Worm (Caenorhabditis elegans) whole organism, L2 larva: Measurements from ENCODE around the gene nhr-28.

Experiments used
- C34F6.9 ChIP-seq: fragments of 150-350 bp; optimal IDR thresholded peaks from 2 replicates; lab custom pipeline; 2014; ENCODE audit warnings: missing biosample characterization, missing genetic modification characterization
- F13H6.1 ChIP-seq: sonication (generic microtip); optimal IDR thresholded peaks from 2 replicates; lab custom pipeline; 2016; ENCODE audit warnings: missing genetic modification characterization, missing compliant biosample characterization
- R02D3.7 ChIP-seq: fragments of 150-350 bp; optimal IDR thresholded peaks from 2 replicates; lab custom pipeline; 2014; ENCODE audit warnings: missing biosample characterization, missing genetic modification characterization
- Y55F3AM.14 ChIP-seq: fragments of 200-800 bp; sonication (Bioruptor generic); optimal IDR thresholded peaks from 2 replicates; lab custom pipeline; 2018; ENCODE audit warnings: mild to moderate bottlenecking, missing genetic modification characterization, missing compliant biosample characterization
- ZK546.5 ChIP-seq: sonication (generic microtip); optimal IDR thresholded peaks from 2 replicates; lab custom pipeline; 2017; ENCODE audit warnings: missing biosample characterization, missing genetic modification characterization
- ama-1 ChIP-seq: fragments of 150-350 bp; optimal IDR thresholded peaks from 2 replicates; lab custom pipeline; 2018; ENCODE audit warnings: inconsistent platforms
- ceh-16 ChIP-seq: fragments of 150-350 bp; optimal IDR thresholded peaks from 2 replicates; lab custom pipeline; 2014; ENCODE audit warnings: missing biosample characterization, missing genetic modification characterization
- crh-2 ChIP-seq: sonication (generic microtip); optimal IDR thresholded peaks from 2 replicates; lab custom pipeline; 2017; ENCODE audit warnings: missing biosample characterization, missing genetic modification characterization
- dmd-4 ChIP-seq: sonication (generic microtip); optimal IDR thresholded peaks from 2 replicates; lab custom pipeline; 2017; ENCODE audit warnings: missing biosample characterization, missing genetic modification characterization
- elt-1 ChIP-seq: fragments of 150-350 bp; optimal IDR thresholded peaks from 2 replicates; lab custom pipeline; 2014; ENCODE audit warnings: missing biosample characterization, missing genetic modification characterization
- fos-1 ChIP-seq: fragments of 150-350 bp; optimal IDR thresholded peaks from 2 replicates; lab custom pipeline; 2014; ENCODE audit warnings: missing biosample characterization, missing genetic modification characterization
- gmeb-1 ChIP-seq: fragments of 150-350 bp; optimal IDR thresholded peaks from 2 replicates; lab custom pipeline; 2014; ENCODE audit warnings: missing biosample characterization, missing genetic modification characterization
- lsy-2 ChIP-seq, 2 experiments: fragments of 150-350 bp in 1 of 2; sonication (generic microtip) in 1 of 2; optimal IDR thresholded peaks; 2 replicates each; lab custom pipeline; 2014 to 2017; ENCODE audit warnings: missing biosample characterization in 2 of 2, missing genetic modification characterization in 2 of 2
- mab-5 ChIP-seq: fragments of 150-350 bp; optimal IDR thresholded peaks from 2 replicates; lab custom pipeline; 2014; ENCODE audit warnings: missing biosample characterization, missing genetic modification characterization
- mbf-1 ChIP-seq: sonication (generic microtip); optimal IDR thresholded peaks from 2 replicates; lab custom pipeline; 2017; ENCODE audit warnings: missing biosample characterization, missing genetic modification characterization
- mdl-1 ChIP-seq, 2 experiments: fragments of 150-350 bp in 1 of 2; sonication (generic microtip) in 1 of 2; optimal IDR thresholded peaks; 2 replicates each; lab custom pipeline; 2017; ENCODE audit warnings: missing biosample characterization in 2 of 2, missing genetic modification characterization in 2 of 2
- nhr-11 ChIP-seq: fragments of 150-350 bp; optimal IDR thresholded peaks from 2 replicates; lab custom pipeline; 2014; ENCODE audit warnings: missing biosample characterization, missing genetic modification characterization
- nhr-12 ChIP-seq: fragments of 150-350 bp; optimal IDR thresholded peaks from 2 replicates; lab custom pipeline; 2014; ENCODE audit warnings: missing biosample characterization, missing genetic modification characterization
- nhr-129 ChIP-seq: fragments of 150-350 bp; optimal IDR thresholded peaks from 2 replicates; lab custom pipeline; 2014; ENCODE audit warnings: missing biosample characterization, missing genetic modification characterization
- nhr-21 ChIP-seq: fragments of 150-350 bp; optimal IDR thresholded peaks from 2 replicates; lab custom pipeline; 2014; ENCODE audit warnings: missing biosample characterization, missing genetic modification characterization
- nhr-23 ChIP-seq: fragments of 150-350 bp; optimal IDR thresholded peaks from 2 replicates; lab custom pipeline; 2014; ENCODE audit warnings: missing biosample characterization, missing genetic modification reagents, missing genetic modification characterization
- nhr-237 ChIP-seq: fragments of 150-350 bp; optimal IDR thresholded peaks from 2 replicates; lab custom pipeline; 2014; ENCODE audit warnings: missing biosample characterization, missing genetic modification characterization
- nhr-25 ChIP-seq: fragments of 150-350 bp; sonication (generic microtip); optimal IDR thresholded peaks from 3 replicates; lab custom pipeline; 2014; ENCODE audit warnings: missing biosample characterization, missing genetic modification characterization
- nhr-6 ChIP-seq: fragments of 150-350 bp; optimal IDR thresholded peaks from 2 replicates; lab custom pipeline; 2014; ENCODE audit warnings: missing biosample characterization, missing genetic modification characterization
- sem-4 ChIP-seq: fragments of 150-350 bp; optimal IDR thresholded peaks from 2 replicates; lab custom pipeline; 2014; ENCODE audit warnings: missing biosample characterization, missing genetic modification reagents, missing genetic modification characterization
- skn-1 ChIP-seq: sonication (generic microtip); optimal IDR thresholded peaks from 2 replicates; lab custom pipeline; 2017; ENCODE audit warnings: missing biosample characterization, missing genetic modification characterization
- sma-3 ChIP-seq: sonication (generic microtip); optimal IDR thresholded peaks from 2 replicates; lab custom pipeline; 2016; ENCODE audit warnings: missing genetic modification reagents, missing genetic modification characterization, missing compliant biosample characterization
- sma-9 ChIP-seq, 2 experiments: fragments of 150-350 bp in 1 of 2; sonication (generic microtip) in 1 of 2; optimal IDR thresholded peaks; 2 replicates each; lab custom pipeline; 2014 to 2016; ENCODE audit warnings: missing genetic modification characterization in 2 of 2, mild to moderate bottlenecking in 1 of 2, missing biosample characterization in 1 of 2, missing compliant biosample characterization in 1 of 2, missing genetic modification reagents in 1 of 2, moderate library complexity in 1 of 2
- snpc-4 ChIP-seq: fragments of 150-350 bp; optimal IDR thresholded peaks from 2 replicates; lab custom pipeline; 2014; ENCODE audit warnings: missing biosample characterization, missing genetic modification characterization
- unc-39 ChIP-seq: fragments of 150-350 bp; optimal IDR thresholded peaks from 2 replicates; lab custom pipeline; 2014; ENCODE audit warnings: missing biosample characterization, missing genetic modification characterization
- unc-55 ChIP-seq: fragments of 150-350 bp; sonication (generic microtip); optimal IDR thresholded peaks from 3 replicates; lab custom pipeline; 2014; ENCODE audit warnings: missing biosample characterization, missing genetic modification reagents, missing genetic modification characterization
- unc-62 ChIP-seq: fragments of 150-350 bp; optimal IDR thresholded peaks from 2 replicates; lab custom pipeline; 2014; ENCODE audit warnings: missing biosample characterization, missing genetic modification reagents, missing genetic modification characterization
- zag-1 ChIP-seq: fragments of 150-350 bp; optimal IDR thresholded peaks from 2 replicates; lab custom pipeline; 2014; ENCODE audit warnings: missing biosample characterization, missing genetic modification characterization
- ztf-1 ChIP-seq: fragments of 200-800 bp; sonication (Bioruptor generic); conservative IDR thresholded peaks from 2 replicates; pipeline ENCODE4 v1.3.6; 2022; ENCODE audit warnings: missing genetic modification characterization, missing compliant biosample characterization
- ztf-11 ChIP-seq: sonication (generic microtip); optimal IDR thresholded peaks from 2 replicates; lab custom pipeline; 2017; ENCODE audit warnings: missing biosample characterization, missing genetic modification characterization
- ztf-4 ChIP-seq: fragments of 150-350 bp; optimal IDR thresholded peaks from 2 replicates; lab custom pipeline; 2014; ENCODE audit warnings: missing biosample characterization, missing genetic modification characterization

Gene nhr-28

DNA sequence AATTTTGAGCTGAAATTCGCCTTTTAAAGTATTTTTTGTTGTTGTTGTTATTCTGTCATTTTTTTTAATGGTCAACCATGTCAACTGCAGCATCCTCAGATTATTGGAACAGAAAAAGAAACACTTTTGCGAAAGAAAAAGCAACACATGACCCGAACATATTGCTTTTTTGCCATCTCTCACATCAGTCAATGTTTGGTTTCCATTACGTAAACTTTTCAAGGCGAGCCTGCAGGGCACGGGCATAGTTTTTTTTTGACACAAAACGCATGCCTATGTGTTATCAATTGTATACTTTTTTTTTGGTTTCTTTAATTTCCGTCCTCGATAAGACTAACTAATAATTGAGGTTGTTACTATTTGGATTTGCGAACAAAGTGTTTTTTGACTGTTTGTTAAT, 17.4 kb upstream of the nhr-28 start:
- no peak for TF ChIP-seq F13H6.1 (tag; lab: Kevin White, UChicago)
- TF ChIP-seq fos-1 (tag; lab: Kevin White, UChicago) = peak; percentile 39

DNA sequence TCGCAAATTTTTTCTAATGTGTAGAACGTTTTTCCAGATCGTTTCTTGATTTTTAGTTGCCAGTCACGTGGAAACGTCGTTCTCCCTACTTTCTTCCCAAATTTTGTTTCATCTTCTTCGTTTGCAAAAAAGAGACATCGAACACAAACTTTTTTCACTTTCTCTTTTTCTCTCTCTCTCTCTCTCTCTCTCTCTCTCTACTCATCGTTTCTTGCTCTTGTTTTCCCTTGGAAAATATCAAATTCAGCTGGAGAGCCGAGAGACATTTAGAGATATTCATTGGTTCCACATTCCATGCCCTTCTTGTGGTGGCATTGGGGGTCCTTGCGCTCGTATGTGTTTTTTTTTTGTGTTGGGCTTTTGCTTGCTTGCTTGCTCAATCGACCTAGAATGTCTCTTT, 15.6 kb upstream of the nhr-28 start:
- TF ChIP-seq sma-9 (GFP tag; optimal IDR thresholded peaks at IDR 0.05; lab: Kevin White, UChicago) = peak; percentile 40
- no peak for TF ChIP-seq sma-9 (tag; optimal IDR thresholded peaks at IDR 0.05; lab: Kevin White, UChicago)
- peak; percentile 39 for TF ChIP-seq unc-55
- peak; percentile 57 for TF ChIP-seq C34F6.9 (tag; lab: Kevin White, UChicago)
- peak; percentile 20 for TF ChIP-seq zag-1 (tag; lab: Kevin White, UChicago)
- TF ChIP-seq ztf-1 = no peak
- no peak for TF ChIP-seq unc-62
- peak in 1 of 2 experiments; percentile 52 for TF ChIP-seq mdl-1 (tag; optimal IDR thresholded peaks at IDR 0.05; lab: Kevin White, UChicago)
- TF ChIP-seq nhr-6 = no peak
- TF ChIP-seq crh-2 (tag; lab: Kevin White, UChicago) = peak; percentile 25
- TF ChIP-seq lsy-2 (tag; optimal IDR thresholded peaks at IDR 0.05; lab: Kevin White, UChicago) = peak in 1 of 2 experiments; percentile 34
- TF ChIP-seq sma-3 = no peak
- TF ChIP-seq, all 48 proteins: peak for 7

DNA sequence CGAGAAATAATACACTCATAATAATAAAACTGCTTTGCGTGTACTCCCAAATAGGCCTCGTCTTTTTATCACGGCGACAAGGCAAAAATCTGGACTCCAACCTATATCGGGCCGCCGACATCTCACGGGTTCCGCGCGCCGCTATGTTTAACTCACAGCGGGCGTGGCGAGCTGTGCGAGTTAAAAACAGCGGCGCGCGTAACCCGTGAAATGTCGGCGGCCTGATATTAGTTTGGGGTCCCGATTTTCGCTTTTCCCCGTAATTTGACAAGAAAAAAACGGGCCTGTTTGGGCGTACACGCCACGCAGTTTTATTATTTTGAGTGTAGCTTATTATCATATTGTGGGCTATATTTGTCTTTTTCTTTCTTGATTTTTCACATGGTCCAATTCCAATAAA, 12.9 kb upstream of the nhr-28 start:
- peak; percentile 45 for TF ChIP-seq snpc-4 (tag; lab: Kevin White, UChicago)
- no peak for TF ChIP-seq ztf-1
- TF ChIP-seq Y55F3AM.14 (GFP tag; lab: Kevin White, UChicago) = no peak
- no peak for TF ChIP-seq nhr-237 (tag; lab: Kevin White, UChicago)

ce11 chrX:16342256-16342655, 12.5 kb upstream of the nhr-28 start:
- TF ChIP-seq unc-55 (peak; percentile 37), nhr-21 (no peak), sem-4 (tag; lab: Kevin White, UChicago) (no peak), nhr-25 (no peak), C34F6.9 (tag; lab: Kevin White, UChicago) (peak; percentile 17), sma-9 (GFP tag; optimal IDR thresholded peaks at IDR 0.05; lab: Kevin White, UChicago) (peak; percentile 13), sma-9 (tag; optimal IDR thresholded peaks at IDR 0.05; lab: Kevin White, UChicago) (no peak)

- no peak for TF ChIP-seq nhr-21
- no peak for TF ChIP-seq ztf-4 (tag; lab: Kevin White, UChicago)
- no peak for TF ChIP-seq gmeb-1 (tag; lab: Kevin White, UChicago)
- no peak for TF ChIP-seq ceh-16 (tag; lab: Kevin White, UChicago)
- no peak for TF ChIP-seq mdl-1 (tag; optimal IDR thresholded peaks at IDR 0.05; lab: Kevin White, UChicago)
- TF ChIP-seq sma-3 = no peak
- TF ChIP-seq unc-39 (tag; lab: Kevin White, UChicago) = no peak
- no peak for TF ChIP-seq sma-9 (GFP tag; optimal IDR thresholded peaks at IDR 0.05; lab: Kevin White, UChicago)
- TF ChIP-seq sma-9 (tag; optimal IDR thresholded peaks at IDR 0.05; lab: Kevin White, UChicago) = no peak
- TF ChIP-seq nhr-25 = no peak
- no peak for TF ChIP-seq zag-1 (tag; lab: Kevin White, UChicago)
- no peak for TF ChIP-seq fos-1 (tag; lab: Kevin White, UChicago)
- TF ChIP-seq C34F6.9 (tag; lab: Kevin White, UChicago) = no peak
- TF ChIP-seq ztf-11 (tag; lab: Kevin White, UChicago) = no peak
- TF ChIP-seq elt-1 (tag; lab: Kevin White, UChicago) = no peak
- TF ChIP-seq ZK546.5 (tag; lab: Kevin White, UChicago) = no peak
- no peak for TF ChIP-seq mab-5 (tag; lab: Kevin White, UChicago)
These were observed 10.7 kb upstream of the nhr-28 start for ce11 chrX:16343885-16344640.

DNA sequence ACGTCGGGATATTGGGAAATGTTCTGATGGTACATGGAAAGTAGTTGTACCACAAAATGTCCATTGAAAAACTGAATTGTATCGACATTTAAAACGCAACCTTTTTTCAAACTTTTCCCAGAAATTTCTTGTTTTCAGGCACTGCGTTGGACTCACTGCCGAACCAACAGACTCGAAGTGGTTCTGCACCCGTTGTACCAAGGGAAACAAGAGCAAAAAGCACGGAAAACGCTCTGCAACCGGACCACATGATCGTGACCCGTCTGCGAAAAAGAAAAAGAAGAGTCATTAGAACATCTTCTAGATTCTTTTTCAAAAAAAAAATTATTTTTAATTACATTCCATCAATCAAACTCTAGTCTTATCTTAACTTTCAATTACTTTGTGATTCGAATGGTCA, 9.5 kb upstream of the nhr-28 start:
- no peak for TF ChIP-seq nhr-23
- no peak for TF ChIP-seq R02D3.7 (tag; lab: Kevin White, UChicago)
- TF ChIP-seq skn-1 (tag; lab: Kevin White, UChicago) = no peak
- no peak for TF ChIP-seq ama-1 (lab: Kevin White, UChicago)
- TF ChIP-seq ztf-4 (tag; lab: Kevin White, UChicago) = no peak
- TF ChIP-seq nhr-25 = no peak
- no peak for TF ChIP-seq lsy-2 (tag; optimal IDR thresholded peaks at IDR 0.05; lab: Kevin White, UChicago)
- TF ChIP-seq unc-55 = no peak
- no peak for TF ChIP-seq ztf-11 (tag; lab: Kevin White, UChicago)
- no peak for TF ChIP-seq dmd-4 (tag; lab: Kevin White, UChicago)
- TF ChIP-seq sma-3 = no peak
- TF ChIP-seq nhr-6 = no peak
- TF ChIP-seq nhr-129 (tag; lab: Kevin White, UChicago) = no peak
- TF ChIP-seq F13H6.1 (tag; lab: Kevin White, UChicago) = no peak
- no peak for TF ChIP-seq nhr-12 (tag; lab: Kevin White, UChicago)
- TF ChIP-seq crh-2 (tag; lab: Kevin White, UChicago) = no peak
- TF ChIP-seq mdl-1 (tag; optimal IDR thresholded peaks at IDR 0.05; lab: Kevin White, UChicago) = no peak
- TF ChIP-seq nhr-11 = no peak
- no peak for TF ChIP-seq C34F6.9 (tag; lab: Kevin White, UChicago)
- no peak for TF ChIP-seq mbf-1 (tag; lab: Kevin White, UChicago)
- TF ChIP-seq, all 48 proteins: peak for 0
